Fruit fly (Drosophila melanogaster) ovary, adult (tissue): Measurements from ENCODE around the gene Bdbt.

Experiments used
- CG17801 ChIP-seq: fragments of 200-800 bp; optimal IDR thresholded peaks from 2 replicates; lab custom pipeline; 2019; ENCODE audit warnings: missing biosample characterization, mild to moderate bottlenecking, missing genetic modification characterization, moderate library complexity; ENCODE audit not compliant: partially characterized antibody

The Bdbt gene

dm6 chr3R:21138220-21138754, 19.6 kb upstream of the Bdbt start, which contains the start of gene meigo:
Gene meigo, plus strand, starts transcription at chr3R:21138270.
- TF ChIP-seq CG17801 (GFP tag; lab: Kevin White, UChicago), result peak; percentile 70

- TF ChIP-seq CG17801 (GFP tag; lab: Kevin White, UChicago), result peak; percentile 45
These were observed 15.3 kb upstream of the Bdbt start, which contains the start of gene Usp8 for dm6 chr3R:21133951-21134350. Gene Usp8, plus strand, starts transcription at chr3R:21134262.

dm6 chr3R:21133517-21133916, 14.9 kb upstream of the Bdbt start, which contains the start of gene Trm7-34:
Gene Trm7-34, minus strand, starts transcription at chr3R:21133881.
- no peak for TF ChIP-seq CG17801 (GFP tag; lab: Kevin White, UChicago)

- TF ChIP-seq CG17801 (GFP tag; lab: Kevin White, UChicago), result no peak
These were observed 11.4 kb upstream of the Bdbt start, which contains the start of gene Ice2 for dm6 chr3R:21130050-21130449. Gene Ice2, plus strand, starts transcription at chr3R:21130216.

- TF ChIP-seq CG17801 (GFP tag; lab: Kevin White, UChicago), result no peak
These were observed 11.0 kb upstream of the Bdbt start, which contains the start of gene Obp93a for dm6 chr3R:21129617-21130016. Gene Obp93a, minus strand, starts transcription at chr3R:21129717.

dm6 chr3R:21127352-21127985, 8.8 kb upstream of the Bdbt start, which contains the start of the genes slmb and CG5793:
Gene slmb, minus strand, starts transcription at chr3R:21127485.
Gene CG5793, plus strand, starts transcription at chr3R:21127573.
- TF ChIP-seq CG17801 (GFP tag; lab: Kevin White, UChicago), result peak; percentile 60

dm6 chr3R:21126673-21127284, 8.1 kb upstream of the Bdbt start:
- TF ChIP-seq CG17801 (GFP tag; lab: Kevin White, UChicago), result no peak

dm6 chr3R:21124225-21124624, 5.6 kb upstream of the Bdbt start:
- TF ChIP-seq CG17801 (GFP tag; lab: Kevin White, UChicago), result no peak

dm6 chr3R:21116057-21116456, 2.6 kb downstream of the Bdbt start, which contains the start of gene ppan:
Gene ppan, plus strand, starts transcription at chr3R:21116254.
- TF ChIP-seq CG17801 (GFP tag; lab: Kevin White, UChicago), result no peak

dm6 chr3R:21112742-21113465, 5.8 kb downstream of the Bdbt start:
- peak; percentile 71 for TF ChIP-seq CG17801 (GFP tag; lab: Kevin White, UChicago)

- peak; percentile 45 for TF ChIP-seq CG17801 (GFP tag; lab: Kevin White, UChicago)
These were observed 6.5 kb downstream of the Bdbt start for dm6 chr3R:21111964-21112740.

- peak; percentile 76 for TF ChIP-seq CG17801 (GFP tag; lab: Kevin White, UChicago)
These were observed 7.6 kb downstream of the Bdbt start, which contains the start of gene Rab11 for dm6 chr3R:21111046-21111480. Gene Rab11, plus strand, starts transcription at chr3R:21111408.

- no peak for TF ChIP-seq CG17801 (GFP tag; lab: Kevin White, UChicago)
These were observed 8.9 kb downstream of the Bdbt start for dm6 chr3R:21109712-21110111.
